Worm (Caenorhabditis elegans) whole organism, early embryonic: ENCODE data around the gene srh-135.
A peak's percentile ranks its signal among the peaks of the same experiment; 100 is the strongest.

Experiments used
- B0310.2 ChIP-seq: sonication (generic microtip); optimal IDR thresholded peaks from 2 replicates; lab custom pipeline; 2016; ENCODE audit warnings: mild to moderate bottlenecking, missing genetic modification characterization, missing compliant biosample characterization
- F13C5.2 ChIP-seq: sonication (generic microtip); optimal IDR thresholded peaks from 2 replicates; lab custom pipeline; 2017; ENCODE audit warnings: mild to moderate bottlenecking, missing genetic modification characterization, inconsistent platforms, missing compliant biosample characterization
- aly-1 ChIP-seq: sonication (generic microtip); optimal IDR thresholded peaks from 2 replicates; lab custom pipeline; 2016; ENCODE audit warnings: missing genetic modification characterization, missing compliant biosample characterization
- ama-1 ChIP-seq: fragments of 150-350 bp; optimal IDR thresholded peaks from 2 replicates; lab custom pipeline; 2014
- ceh-13 ChIP-seq: fragments of 200-800 bp; sonication (Bioruptor generic); optimal IDR thresholded peaks from 2 replicates; lab custom pipeline; 2018; ENCODE audit warnings: mild to moderate bottlenecking, missing genetic modification characterization, missing compliant biosample characterization
- ceh-36 ChIP-seq: sonication (generic microtip); optimal IDR thresholded peaks from 2 replicates; lab custom pipeline; 2016; ENCODE audit warnings: missing genetic modification characterization, inconsistent platforms, missing compliant biosample characterization
- ets-7 ChIP-seq: sonication (generic microtip); optimal IDR thresholded peaks from 2 replicates; lab custom pipeline; 2016; ENCODE audit warnings: missing genotype, missing genetic modification characterization, missing compliant biosample characterization
- flt-1 ChIP-seq: fragments of 200-800 bp; sonication (Bioruptor generic); IDR thresholded peaks from 2 replicates; pipeline ENCODE4 v1.3.6; 2022; ENCODE audit warnings: missing genetic modification characterization, missing compliant biosample characterization
- hmbx-1 ChIP-seq: sonication (generic microtip); optimal IDR thresholded peaks from 2 replicates; lab custom pipeline; 2016; ENCODE audit warnings: mild to moderate bottlenecking, missing genetic modification characterization, missing compliant biosample characterization
- hmg-4 ChIP-seq: fragments of 200-800 bp; sonication (Bioruptor generic); optimal IDR thresholded peaks from 2 replicates; lab custom pipeline; 2018; ENCODE audit warnings: mild to moderate bottlenecking, missing genetic modification characterization, missing compliant biosample characterization
- hnd-1 ChIP-seq: sonication (generic microtip); optimal IDR thresholded peaks from 2 replicates; lab custom pipeline; 2016; ENCODE audit warnings: missing genetic modification characterization, missing compliant biosample characterization
- pes-1 ChIP-seq: fragments of 200-800 bp; sonication (Bioruptor generic); IDR thresholded peaks from 2 replicates; pipeline ENCODE4 v1.3.6; 2022; ENCODE audit warnings: missing genetic modification reagents, missing genetic modification characterization, missing compliant biosample characterization
- scrt-1 ChIP-seq: fragments of 200-800 bp; sonication (Bioruptor generic); IDR thresholded peaks from 2 replicates; pipeline ENCODE4 v1.3.6; 2022; ENCODE audit warnings: missing genetic modification characterization, missing compliant biosample characterization
- sea-1 ChIP-seq: fragments of 200-800 bp; sonication (Bioruptor generic); conservative IDR thresholded peaks from 2 replicates; pipeline ENCODE4 v1.3.6; 2022; ENCODE audit warnings: missing genetic modification characterization, missing compliant biosample characterization
- tbx-11 ChIP-seq: fragments of 200-800 bp; sonication (Bioruptor generic); IDR thresholded peaks from 2 replicates; pipeline ENCODE4 v1.3.6; 2022; ENCODE audit warnings: missing genetic modification characterization, missing compliant biosample characterization
- tbx-37 ChIP-seq: fragments of 200-800 bp; sonication (Bioruptor generic); conservative IDR thresholded peaks from 2 replicates; pipeline ENCODE4 v1.3.6; 2022; ENCODE audit warnings: missing genetic modification reagents, missing genetic modification characterization, missing compliant biosample characterization
- tra-4 ChIP-seq: sonication (generic microtip); optimal IDR thresholded peaks from 2 replicates; lab custom pipeline; 2017; ENCODE audit warnings: missing genetic modification characterization, missing compliant biosample characterization

The srh-135 gene

ce11 chrII:10227030-10227429 is at the start of gene srh-135:
Gene srh-135, minus strand, starts transcription at chrII:10227130.
- no peak for TF ChIP-seq ceh-13
- no peak for TF ChIP-seq ama-1 (lab: Kevin White, UChicago)
- TF ChIP-seq flt-1 (GFP tag; lab: Robert Waterston, UW): no peak
- no peak for TF ChIP-seq tbx-11 (GFP tag; lab: Robert Waterston, UW)
- TF ChIP-seq sea-1 (GFP tag; lab: Robert Waterston, UW): no peak
- TF ChIP-seq tra-4 (tag; lab: Kevin White, UChicago): no peak
- TF ChIP-seq ets-7: no peak
- no peak for TF ChIP-seq scrt-1 (GFP tag; lab: Robert Waterston, UW)
- no peak for TF ChIP-seq hnd-1
- TF ChIP-seq aly-1 (tag; lab: Kevin White, UChicago): no peak
- no peak for TF ChIP-seq F13C5.2 (tag; lab: Kevin White, UChicago)

- no peak for TF ChIP-seq hmbx-1 (tag; lab: Kevin White, UChicago)
- TF ChIP-seq pes-1 (GFP tag; lab: Robert Waterston, UW): no peak
- TF ChIP-seq ceh-13: no peak
- TF ChIP-seq flt-1 (GFP tag; lab: Robert Waterston, UW): no peak
- no peak for TF ChIP-seq hnd-1
- TF ChIP-seq hmg-4 (GFP tag; lab: Kevin White, UChicago): no peak
- no peak for TF ChIP-seq F13C5.2 (tag; lab: Kevin White, UChicago)
- no peak for TF ChIP-seq ceh-36
- no peak for TF ChIP-seq sea-1 (GFP tag; lab: Robert Waterston, UW)
- TF ChIP-seq tbx-11 (GFP tag; lab: Robert Waterston, UW): no peak
- no peak for TF ChIP-seq aly-1 (tag; lab: Kevin White, UChicago)
- no peak for TF ChIP-seq tbx-37 (GFP tag; lab: Robert Waterston, UW)
- TF ChIP-seq ama-1 (lab: Kevin White, UChicago): no peak
- TF ChIP-seq scrt-1 (GFP tag; lab: Robert Waterston, UW): no peak
- no peak for TF ChIP-seq ets-7
Observed at ce11 chrII:10271093-10271492, 44.2 kb upstream of the srh-135 start, which contains the start of gene F54B3.4. Gene F54B3.4, minus strand, starts transcription at chrII:10271193.

ce11 chrII:10270052-10270451 is 43.1 kb upstream of the srh-135 start, which contains the start of gene F54B3.2:
Gene F54B3.2, minus strand, starts transcription at chrII:10270152.
- TF ChIP-seq ets-7 (no peak), pes-1 (GFP tag; lab: Robert Waterston, UW) (no peak), scrt-1 (GFP tag; lab: Robert Waterston, UW) (no peak), aly-1 (tag; lab: Kevin White, UChicago) (no peak), ceh-36 (no peak), tbx-11 (GFP tag; lab: Robert Waterston, UW) (no peak), ceh-13 (no peak), hmbx-1 (tag; lab: Kevin White, UChicago) (no peak), hnd-1 (no peak), sea-1 (GFP tag; lab: Robert Waterston, UW) (no peak), B0310.2 (tag; lab: Kevin White, UChicago) (no peak), tbx-37 (GFP tag; lab: Robert Waterston, UW) (no peak)

ce11 chrII:10261261-10261660 is 34.3 kb upstream of the srh-135 start:
- no peak for TF ChIP-seq hmbx-1 (tag; lab: Kevin White, UChicago)

- no peak for TF ChIP-seq F13C5.2 (tag; lab: Kevin White, UChicago)
- TF ChIP-seq hmbx-1 (tag; lab: Kevin White, UChicago): no peak
- no peak for TF ChIP-seq hnd-1
- TF ChIP-seq scrt-1 (GFP tag; lab: Robert Waterston, UW): no peak
- TF ChIP-seq pes-1 (GFP tag; lab: Robert Waterston, UW): no peak
- no peak for TF ChIP-seq ceh-13
- no peak for TF ChIP-seq ama-1 (lab: Kevin White, UChicago)
- TF ChIP-seq B0310.2 (tag; lab: Kevin White, UChicago): no peak
- TF ChIP-seq flt-1 (GFP tag; lab: Robert Waterston, UW): no peak
- no peak for TF ChIP-seq tbx-11 (GFP tag; lab: Robert Waterston, UW)
- no peak for TF ChIP-seq ceh-36
- no peak for TF ChIP-seq ets-7
- no peak for TF ChIP-seq aly-1 (tag; lab: Kevin White, UChicago)
- TF ChIP-seq tbx-37 (GFP tag; lab: Robert Waterston, UW): no peak
- no peak for TF ChIP-seq sea-1 (GFP tag; lab: Robert Waterston, UW)
- no peak for TF ChIP-seq tra-4 (tag; lab: Kevin White, UChicago)
- no peak for TF ChIP-seq hmg-4 (GFP tag; lab: Kevin White, UChicago)
Observed at ce11 chrII:10252048-10252447, 25.1 kb upstream of the srh-135 start.

ce11 chrII:10250966-10251365 is 24.0 kb upstream of the srh-135 start, which contains the start of gene F54B3.1:
Gene F54B3.1, plus strand, starts transcription at chrII:10251266.
- TF ChIP-seq F13C5.2 (tag; lab: Kevin White, UChicago): no peak
- no peak for TF ChIP-seq hmg-4 (GFP tag; lab: Kevin White, UChicago)
- TF ChIP-seq hmbx-1 (tag; lab: Kevin White, UChicago): no peak
- TF ChIP-seq pes-1 (GFP tag; lab: Robert Waterston, UW): no peak
- no peak for TF ChIP-seq ama-1 (lab: Kevin White, UChicago)
- no peak for TF ChIP-seq aly-1 (tag; lab: Kevin White, UChicago)
- TF ChIP-seq flt-1 (GFP tag; lab: Robert Waterston, UW): no peak

- TF ChIP-seq aly-1 (tag; lab: Kevin White, UChicago) (no peak), ets-7 (peak; percentile 78), B0310.2 (tag; lab: Kevin White, UChicago) (no peak), tra-4 (tag; lab: Kevin White, UChicago) (no peak), ceh-13 (peak; percentile 6), flt-1 (GFP tag; lab: Robert Waterston, UW) (peak; percentile 88), scrt-1 (GFP tag; lab: Robert Waterston, UW) (peak; percentile 87), hmbx-1 (tag; lab: Kevin White, UChicago) (no peak), tbx-37 (GFP tag; lab: Robert Waterston, UW) (peak; percentile 97), tbx-11 (GFP tag; lab: Robert Waterston, UW) (peak; percentile 88), hnd-1 (peak; percentile 41), sea-1 (GFP tag; lab: Robert Waterston, UW) (peak; percentile 81), hmg-4 (GFP tag; lab: Kevin White, UChicago) (peak; percentile 72), ama-1 (lab: Kevin White, UChicago) (no peak), pes-1 (GFP tag; lab: Robert Waterston, UW) (peak; percentile 94), ceh-36 (peak; percentile 27), F13C5.2 (tag; lab: Kevin White, UChicago) (peak; percentile 53)
Observed at ce11 chrII:10248355-10249041, 21.6 kb upstream of the srh-135 start, which contains the start of gene atad-3. Gene atad-3, plus strand, starts transcription at chrII:10248991.
